Worm (Caenorhabditis elegans): ENCODE measurements around the gene Y111B2A.21.

Gene Y111B2A.21

DNA sequence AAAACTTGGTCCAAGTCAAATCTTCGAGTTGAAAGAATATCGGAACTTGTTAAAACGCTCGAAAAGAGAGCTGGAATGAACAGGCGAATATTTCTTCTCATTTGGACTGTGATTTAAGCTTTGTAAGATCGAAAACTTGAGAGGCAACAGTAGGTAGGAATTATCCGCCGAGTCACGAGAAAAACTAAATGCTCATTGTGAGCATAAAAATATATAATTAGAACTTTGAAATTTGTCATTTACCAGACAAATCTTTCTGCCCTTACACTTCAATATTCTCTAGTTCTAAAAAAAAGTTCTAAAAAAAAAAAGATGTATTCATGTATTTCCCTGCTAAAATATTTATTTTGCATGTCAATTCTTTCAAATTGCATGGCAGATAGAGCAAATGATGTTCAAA is 18.0 kb downstream of the Y111B2A.21 start, which contains the start of the genes irld-19 and irld-61:
TSS of gene irld-19 (minus strand) at position 101 of the 400 bp plus-strand sequence.
TSS of gene irld-61 (plus strand) at position 313 of the 400 bp plus-strand sequence.
- no peak for TF ChIP-seq dve-1 (tag; optimal IDR thresholded peaks at IDR 0.05)

DNA sequence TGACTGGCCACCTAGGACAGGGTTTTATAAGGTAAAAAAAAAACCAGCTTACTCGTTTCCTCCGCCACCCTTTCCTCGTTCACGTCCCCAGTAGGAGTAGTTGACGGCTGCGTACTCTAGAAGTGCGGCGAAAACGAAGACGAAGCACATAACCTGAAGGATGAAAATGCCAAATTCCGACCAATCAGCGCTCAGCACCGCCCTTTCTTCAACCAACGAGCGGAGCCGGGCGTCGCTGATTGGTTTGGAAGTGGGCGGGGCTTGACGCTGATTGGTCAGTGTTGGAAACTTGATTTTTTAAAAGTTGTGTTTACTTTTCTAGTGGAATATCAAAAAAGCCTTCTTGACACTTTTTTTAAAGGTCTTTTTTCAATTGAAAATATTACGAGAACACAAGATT is 27.5 kb downstream of the Y111B2A.21 start:
- peak; percentile 95 for TF ChIP-seq nfya-1 (tag; optimal IDR thresholded peaks at IDR 0.05)
- TF ChIP-seq hlh-8 (tag; optimal IDR thresholded peaks at IDR 0.05) = no peak

DNA sequence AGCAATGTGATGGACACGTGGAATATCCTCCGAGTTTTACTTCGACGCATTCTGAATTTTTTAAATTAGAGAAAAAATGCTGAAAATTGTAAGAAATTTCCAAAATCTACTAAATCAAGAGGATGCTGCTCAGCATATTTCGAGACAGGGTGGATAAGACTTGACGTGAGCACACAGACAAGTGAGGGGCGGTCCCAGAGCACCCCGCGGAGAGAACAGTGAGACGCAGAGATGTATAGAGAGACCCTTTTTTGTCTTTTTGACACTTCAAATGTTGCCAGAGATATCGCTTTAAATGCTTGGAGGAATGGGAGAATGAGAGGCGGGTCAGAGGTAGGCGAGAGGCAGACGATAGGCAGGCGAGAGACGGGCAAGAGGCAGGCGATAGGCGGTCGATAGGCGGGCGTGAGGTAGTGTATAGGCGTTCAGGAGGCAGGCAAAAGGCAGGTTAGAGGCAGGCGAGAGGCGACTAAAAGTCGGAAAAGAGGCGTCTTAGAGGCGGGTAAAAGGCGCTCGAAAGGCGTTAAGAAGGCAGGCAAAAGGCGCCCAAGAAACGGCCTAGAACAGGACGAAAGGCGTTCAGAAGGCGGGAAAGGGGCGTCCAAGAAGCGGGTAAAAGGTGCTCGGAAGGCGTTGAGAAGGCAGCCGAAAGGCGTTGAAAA is 33.6 kb downstream of the Y111B2A.21 start, which contains the start of gene gab-1:
TSS of gene gab-1 (minus strand) at position 51 of the 662 bp plus-strand sequence.
- TF ChIP-seq rnt-1 (tag; optimal IDR thresholded peaks at IDR 0.05) (no peak), K02D7.2 (tag; optimal IDR thresholded peaks at IDR 0.05) (peak; percentile 28), ceh-14 (tag; optimal IDR thresholded peaks at IDR 0.05) (peak; percentile 12), ceh-30 (tag; optimal IDR thresholded peaks at IDR 0.05) (no peak), pax-1 (tag; optimal IDR thresholded peaks at IDR 0.05) (no peak), ceh-34 (tag; optimal IDR thresholded peaks at IDR 0.05) (no peak), tbx-7 (tag; optimal IDR thresholded peaks at IDR 0.05) (no peak)

DNA sequence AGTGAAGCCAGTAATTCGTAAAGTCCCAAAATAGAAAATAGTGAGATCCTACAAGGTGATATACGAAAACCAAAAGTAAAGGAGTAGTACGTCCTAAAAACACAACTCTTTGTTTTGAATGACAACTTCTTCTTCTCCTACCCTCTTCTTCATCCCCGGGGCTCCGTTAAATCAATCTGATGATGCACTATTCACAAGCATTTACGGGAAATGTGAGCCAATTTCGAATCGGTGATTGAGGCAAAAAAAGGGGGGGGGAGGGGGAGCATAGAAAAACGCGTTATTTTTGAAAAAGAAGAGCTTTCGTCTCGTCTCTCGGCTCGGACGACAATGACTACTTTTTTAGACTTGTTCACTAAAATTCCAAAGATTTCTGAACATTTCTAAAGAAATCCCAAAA is 37.7 kb downstream of the Y111B2A.21 start:
- TF ChIP-seq unc-42 (tag; optimal IDR thresholded peaks at IDR 0.05) (peak; percentile 9), ceh-34 (tag; optimal IDR thresholded peaks at IDR 0.05) (no peak)

DNA sequence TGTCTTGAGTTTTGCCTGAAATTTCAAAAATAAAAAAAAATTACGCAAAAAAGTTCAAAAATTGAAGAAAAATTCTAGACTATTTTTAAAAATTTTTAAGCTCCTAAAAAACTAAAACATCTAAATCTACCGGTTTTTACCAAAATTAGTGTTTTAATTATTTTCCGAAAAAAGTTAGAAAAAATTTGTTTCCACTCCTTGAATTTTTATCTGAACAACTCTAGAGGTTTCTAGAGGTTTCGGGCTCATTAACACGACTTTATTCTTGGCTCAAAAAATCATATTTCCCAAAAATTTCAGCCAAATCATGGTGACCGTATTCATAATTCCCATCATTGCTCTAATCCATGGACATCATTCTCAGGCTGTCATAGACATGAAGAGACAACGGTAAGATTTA is 38.6 kb downstream of the Y111B2A.21 start, which contains the start of gene lgc-37:
TSS of gene lgc-37 (plus strand) at position 301 of the 400 bp plus-strand sequence.
- TF ChIP-seq ceh-2 (tag; optimal IDR thresholded peaks at IDR 0.05) (no peak), tbx-7 (tag; optimal IDR thresholded peaks at IDR 0.05) (no peak), ceh-34 (tag; optimal IDR thresholded peaks at IDR 0.05) (no peak), K09A11.1 (tag; optimal IDR thresholded peaks at IDR 0.05; ENCODE audit: insufficient read depth) (no peak), sdc-2 (tag; optimal IDR thresholded peaks at IDR 0.05) (no peak), nhr-232 (tag; optimal IDR thresholded peaks at IDR 0.05) (no peak), nhr-11 (tag; optimal IDR thresholded peaks at IDR 0.05) (no peak), hlh-6 (tag; optimal IDR thresholded peaks at IDR 0.05) (no peak), gmeb-2 (tag; optimal IDR thresholded peaks at IDR 0.05) (no peak), mec-3 (tag; optimal IDR thresholded peaks at IDR 0.05; ENCODE audit: borderline replicate concordance) (no peak), ceh-6 (GFP tag; optimal IDR thresholded peaks at IDR 0.05) (no peak), C38D4.7 (GFP tag; optimal IDR thresholded peaks at IDR 0.05) (no peak), pros-1 (tag; optimal IDR thresholded peaks at IDR 0.05) (no peak), fkh-6 (tag; optimal IDR thresholded peaks at IDR 0.05) (no peak), ref-2 (tag; optimal IDR thresholded peaks at IDR 0.05) (no peak)

DNA sequence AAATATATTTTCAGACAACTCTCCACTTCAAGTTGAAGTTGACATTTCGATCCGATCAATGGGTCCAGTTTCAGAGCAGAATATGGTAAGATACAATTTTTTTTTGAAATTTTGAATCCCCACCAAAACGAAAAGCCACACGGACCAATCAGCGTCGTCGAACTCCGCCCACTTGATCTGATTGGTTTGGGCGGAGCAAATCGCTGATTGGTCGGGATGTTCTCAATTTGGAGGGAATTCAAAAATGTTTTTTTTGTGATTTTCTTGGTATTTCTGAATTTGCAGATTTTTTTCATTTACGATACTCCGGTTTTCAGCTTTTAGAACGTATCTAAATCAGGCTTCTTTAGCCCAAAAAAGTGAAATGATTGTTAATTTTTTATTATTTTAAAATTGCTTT is 39.2 kb downstream of the Y111B2A.21 start:
- TF ChIP-seq ceh-19 (GFP tag; optimal IDR thresholded peaks at IDR 0.05) = no peak
- peak; percentile 67 for TF ChIP-seq nfya-1 (tag; optimal IDR thresholded peaks at IDR 0.05)
- TF ChIP-seq syd-9 (tag; optimal IDR thresholded peaks at IDR 0.05) = no peak
- TF ChIP-seq Y22D7AL.16 (tag; optimal IDR thresholded peaks at IDR 0.05) = no peak
- no peak for TF ChIP-seq dve-1 (tag; optimal IDR thresholded peaks at IDR 0.05)
- TF ChIP-seq madf-2 (tag; optimal IDR thresholded peaks at IDR 0.05) = no peak

DNA sequence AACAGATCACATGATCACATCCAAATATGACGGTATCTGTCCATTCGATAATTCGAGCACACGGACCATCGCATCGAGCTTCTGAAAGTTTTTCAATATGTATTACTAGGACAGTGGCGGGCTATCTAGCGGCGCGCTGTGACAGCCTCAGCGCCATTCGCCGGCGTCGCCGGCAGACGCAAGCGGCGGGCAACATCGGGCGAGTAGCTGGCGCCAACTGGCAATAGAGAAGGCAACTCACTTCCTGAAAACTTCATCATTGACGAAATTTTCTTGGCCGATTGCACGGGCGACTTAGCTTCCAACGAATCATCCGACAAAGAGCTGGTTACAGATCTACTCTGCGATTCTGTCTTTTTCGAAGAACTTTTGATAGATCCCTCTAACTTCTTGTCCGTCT is 42.0 kb downstream of the Y111B2A.21 start:
- TF ChIP-seq hlh-6 (tag; optimal IDR thresholded peaks at IDR 0.05) = no peak
